Worm (Caenorhabditis elegans): ENCODE results near the gene C16C8.14.

DNA sequence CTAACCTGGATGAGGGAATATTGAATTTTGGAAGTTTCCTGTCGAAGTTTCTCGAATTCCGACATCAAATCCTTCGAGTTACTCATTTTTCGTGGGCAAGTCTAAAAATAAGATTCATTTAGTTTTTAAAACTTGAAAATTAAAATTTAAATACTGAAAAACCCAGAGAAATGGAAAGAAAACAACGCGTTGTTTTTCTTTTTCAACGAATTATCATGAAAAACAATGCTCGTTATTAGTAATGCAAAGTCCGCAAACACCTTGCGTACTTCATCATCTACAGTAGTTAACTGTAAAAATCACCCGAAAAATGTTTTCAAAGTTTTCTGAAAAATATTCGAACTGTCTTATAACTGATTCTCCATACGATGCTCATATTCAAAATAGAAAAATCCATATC is 5.3 kb upstream of the C16C8.14 start, which contains the start of gene C16C8.4:
- no peak for TF ChIP-seq ama-1 (optimal IDR thresholded peaks at IDR 0.05)
- TF ChIP-seq ztf-4 (tag; optimal IDR thresholded peaks at IDR 0.05), result no peak
- no peak for TF ChIP-seq nhr-76 (tag; optimal IDR thresholded peaks at IDR 0.05)
- TF ChIP-seq elt-1 (tag; optimal IDR thresholded peaks at IDR 0.05), result no peak
- TF ChIP-seq mdl-1 (tag; optimal IDR thresholded peaks at IDR 0.05), result no peak
- TF ChIP-seq nhr-11 (tag; optimal IDR thresholded peaks at IDR 0.05), result no peak
- TF ChIP-seq unc-39 (tag; optimal IDR thresholded peaks at IDR 0.05), result no peak
- no peak for TF ChIP-seq pha-4 (tag; optimal IDR thresholded peaks at IDR 0.05)
- TF ChIP-seq unc-62 (GFP tag; optimal IDR thresholded peaks at IDR 0.05), result no peak
- no peak for TF ChIP-seq snpc-4 (tag; optimal IDR thresholded peaks at IDR 0.05)
- TF ChIP-seq daf-12 (tag; optimal IDR thresholded peaks at IDR 0.05), result no peak
- no peak for TF ChIP-seq R02D3.7 (tag; optimal IDR thresholded peaks at IDR 0.05)
- no peak for TF ChIP-seq fkh-10 (GFP tag; optimal IDR thresholded peaks at IDR 0.05)
- no peak for TF ChIP-seq mml-1 (tag; optimal IDR thresholded peaks at IDR 0.05)

Data from whole organism, L3 larva.